Worm (Caenorhabditis elegans): ENCODE measurements around the gene lpin-1.

DNA sequence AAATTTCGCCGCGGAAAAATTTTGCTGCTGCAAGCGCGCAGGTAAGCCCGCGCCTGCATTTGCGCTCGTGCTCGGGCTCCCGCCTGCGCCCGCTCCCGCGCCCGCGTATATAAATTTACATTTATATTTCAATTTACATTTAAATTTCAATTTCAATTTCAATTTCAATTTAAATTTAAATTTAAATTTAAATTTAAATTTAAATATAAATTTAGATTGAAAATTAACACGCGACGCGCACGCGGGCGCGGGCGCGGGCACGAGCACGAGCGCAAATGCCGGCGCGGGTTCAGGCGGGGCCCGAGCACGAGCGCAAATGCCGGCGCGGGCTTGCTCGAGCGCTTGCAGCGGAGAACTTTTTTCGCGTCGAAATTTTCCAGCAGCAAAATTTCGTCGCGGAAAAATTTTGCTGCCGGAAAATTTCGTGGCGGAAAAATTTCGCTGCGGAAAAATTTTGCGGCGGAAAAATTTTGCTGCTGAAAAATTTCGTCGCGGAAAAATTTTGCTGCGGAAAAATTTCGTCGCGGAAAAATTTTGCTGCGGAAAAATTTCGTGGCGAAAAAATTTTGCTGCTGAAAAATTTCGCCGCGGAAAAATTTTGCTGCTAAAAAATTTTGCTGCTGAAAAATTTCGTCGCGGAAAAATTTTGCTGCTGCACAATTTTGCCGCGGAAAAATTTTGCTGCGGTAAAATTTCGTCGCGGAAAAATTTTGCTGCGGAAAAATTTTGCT is 7.9 kb downstream of the lpin-1 start:
- no peak for TF ChIP-seq nhr-25 (tag; optimal IDR thresholded peaks at IDR 0.05)
- no peak for TF ChIP-seq ceh-82 (tag; optimal IDR thresholded peaks at IDR 0.05)
- TF ChIP-seq nhr-11 (tag; optimal IDR thresholded peaks at IDR 0.05), result no peak
- no peak for TF ChIP-seq ZK546.5 (tag; optimal IDR thresholded peaks at IDR 0.05)
- no peak for TF ChIP-seq ceh-28 (tag; optimal IDR thresholded peaks at IDR 0.05)
- no peak for TF ChIP-seq nhr-12 (tag; optimal IDR thresholded peaks at IDR 0.05)

Measured in whole organism, L3 larva.